Worm (Caenorhabditis elegans): ENCODE data around the gene wee-1.3.

DNA sequence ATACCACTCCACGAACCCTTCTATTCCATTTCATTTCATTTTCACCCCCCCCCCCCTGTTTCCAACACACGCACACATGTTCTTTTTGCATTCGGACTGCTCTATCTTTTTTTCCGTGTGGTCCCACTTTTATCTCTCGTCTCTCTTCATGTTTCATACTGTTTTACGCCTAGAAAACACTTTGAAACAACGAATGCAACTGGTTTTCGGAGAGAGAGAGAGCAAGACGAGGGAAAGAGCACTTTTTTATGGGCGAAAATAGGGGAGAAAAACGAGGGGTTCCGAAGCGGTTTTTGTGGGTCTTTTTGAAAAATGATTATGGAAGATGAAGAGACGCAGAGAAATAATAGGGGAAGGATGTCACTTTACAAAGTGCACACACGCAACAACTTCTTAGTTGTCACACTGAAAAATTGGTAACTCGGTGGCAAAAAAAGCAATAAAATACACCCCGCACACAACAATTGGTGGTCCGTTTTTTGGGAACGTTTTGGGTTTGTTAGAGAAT lies 11.0 kb upstream of the wee-1.3 start:
- TF ChIP-seq ceh-34 (tag; optimal IDR thresholded peaks at IDR 0.05) (no peak), ama-1 (optimal IDR thresholded peaks at IDR 0.05) (no peak), dve-1 (tag; optimal IDR thresholded peaks at IDR 0.05) (no peak), elt-4 (tag; optimal IDR thresholded peaks at IDR 0.05) (no peak), odd-2 (tag; optimal IDR thresholded peaks at IDR 0.05) (no peak)
